Worm (Caenorhabditis elegans): ENCODE data around the gene psf-1.

The psf-1 gene

ce11 chrII:9940430-9940829 is 28.0 kb upstream of the psf-1 start, which contains the start of gene ufd-3 (continued):
- peak; percentile 33 for TF ChIP-seq nhr-80 (tag; optimal IDR thresholded peaks at IDR 0.05)
- TF ChIP-seq B0261.1 (tag; optimal IDR thresholded peaks at IDR 0.05): no peak
- peak; percentile 45 for TF ChIP-seq tlf-1 (GFP tag; optimal IDR thresholded peaks at IDR 0.05)
- TF ChIP-seq madf-3 (GFP tag; IDR thresholded peaks at IDR 0.05): 0 out of 2 replicates have a peak, but pooled peaks have one; percentile 59
- TF ChIP-seq dpl-1 (GFP tag; optimal IDR thresholded peaks at IDR 0.05): peak; percentile 91
- TF ChIP-seq snpc-1.1 (tag; optimal IDR thresholded peaks at IDR 0.05; ENCODE audit: insufficient read depth): no peak
- TF ChIP-seq tbx-9 (tag; optimal IDR thresholded peaks at IDR 0.05; ENCODE audit: borderline replicate concordance): no peak
- TF ChIP-seq aptf-3 (GFP tag; IDR thresholded peaks at IDR 0.05): no peak
- peak; percentile 78 for TF ChIP-seq pha-4 (tag; optimal IDR thresholded peaks at IDR 0.05)
- TF ChIP-seq nhr-120 (GFP tag; IDR thresholded peaks at IDR 0.05): no peak
- peak; percentile 54; the same call in 1 of the 2 replicates for TF ChIP-seq pbrm-1 (GFP tag; IDR thresholded peaks at IDR 0.05)
- TF ChIP-seq Y53G8AR.9 (GFP tag; conservative IDR thresholded peaks at IDR 0.05): no peak
- TF ChIP-seq cebp-2 (GFP tag; IDR thresholded peaks at IDR 0.05): no peak
- TF ChIP-seq madf-8 (GFP tag; conservative IDR thresholded peaks at IDR 0.05): peak; percentile 33; the same call in 1 of the 2 replicates
- peak; percentile 65; the same call in 1 of the 2 replicates for TF ChIP-seq ztf-25 (GFP tag; IDR thresholded peaks at IDR 0.05)
- TF ChIP-seq ztf-3 (GFP tag; optimal IDR thresholded peaks at IDR 0.05): no peak
- TF ChIP-seq snpc-3.4 (tag; optimal IDR thresholded peaks at IDR 0.05): peak; percentile 58
- TF ChIP-seq F52B5.7 (tag; optimal IDR thresholded peaks at IDR 0.05): no peak
- TF ChIP-seq akir-1 (GFP tag; optimal IDR thresholded peaks at IDR 0.05): peak; percentile 24
- peak; percentile 64 for TF ChIP-seq F23B12.7 (tag; optimal IDR thresholded peaks at IDR 0.05; ENCODE audit: insufficient read depth)
- no peak for TF ChIP-seq hlh-26 (GFP tag; conservative IDR thresholded peaks at IDR 0.05)
- 0 out of 2 replicates have a peak, but pooled peaks have one; percentile 45 for TF ChIP-seq nfya-2 (GFP tag; IDR thresholded peaks at IDR 0.05)
- TF ChIP-seq bed-2 (GFP tag; IDR thresholded peaks at IDR 0.05): peak; percentile 49; the same call in 1 of the 2 replicates
- TF ChIP-seq T07F8.4 (tag; optimal IDR thresholded peaks at IDR 0.05): no peak
- peak; percentile 90 for TF ChIP-seq ceh-27 (GFP tag; optimal IDR thresholded peaks at IDR 0.05)
- no peak for TF ChIP-seq lsy-27 (tag; optimal IDR thresholded peaks at IDR 0.05; ENCODE audit: borderline replicate concordance, insufficient read depth)
- TF ChIP-seq nhr-27 (tag; optimal IDR thresholded peaks at IDR 0.05): peak; percentile 27
- no peak for TF ChIP-seq C06A6.2 (GFP tag; conservative IDR thresholded peaks at IDR 0.05)
- TF ChIP-seq ztf-22 (GFP tag; optimal IDR thresholded peaks at IDR 0.05): no peak
- TF ChIP-seq madf-6 (GFP tag; IDR thresholded peaks at IDR 0.05): peak; percentile 75
- no peak for TF ChIP-seq ceh-40 (GFP tag; IDR thresholded peaks at IDR 0.05)
- no peak for TF ChIP-seq lag-1 (GFP tag; IDR thresholded peaks at IDR 0.05)
- peak; percentile 64 for TF ChIP-seq athp-1 (tag; optimal IDR thresholded peaks at IDR 0.05)
- TF ChIP-seq F49E8.2 (tag; optimal IDR thresholded peaks at IDR 0.05; ENCODE audit: insufficient read depth): no peak
- peak; percentile 65 for TF ChIP-seq D2030.7 (GFP tag; IDR thresholded peaks at IDR 0.05)
- TF ChIP-seq snpc-4 (GFP tag; optimal IDR thresholded peaks at IDR 0.05): peak; percentile 5
- peak; percentile 9 to 34 (median 24) for TF ChIP-seq snpc-4 (tag; optimal IDR thresholded peaks at IDR 0.05)
- TF ChIP-seq ekl-4 (GFP tag; IDR thresholded peaks at IDR 0.05): peak; percentile 75
- no peak for TF ChIP-seq ets-4 (GFP tag; optimal IDR thresholded peaks at IDR 0.05)
- TF ChIP-seq lin-54 (GFP tag; optimal IDR thresholded peaks at IDR 0.05): peak; percentile 99
- TF ChIP-seq mel-28 (tag; optimal IDR thresholded peaks at IDR 0.05; ENCODE audit: borderline replicate concordance): no peak
- peak; percentile 43 to 73 for TF ChIP-seq rec-8 (tag; optimal IDR thresholded peaks at IDR 0.05)
- no peak for TF ChIP-seq hlh-12 (tag; optimal IDR thresholded peaks at IDR 0.05)
- TF ChIP-seq madf-10 (tag; optimal IDR thresholded peaks at IDR 0.05): peak; percentile 47
- peak; percentile 23 for TF ChIP-seq ztf-26 (tag; optimal IDR thresholded peaks at IDR 0.05)
- TF ChIP-seq nhr-179 (tag; optimal IDR thresholded peaks at IDR 0.05): no peak
- TF ChIP-seq somi-1 (GFP tag; optimal IDR thresholded peaks at IDR 0.05): peak; percentile 51
- no peak; the same call in 1 of the 2 replicates for TF ChIP-seq let-526 (GFP tag; IDR thresholded peaks at IDR 0.05)
